Worm (Caenorhabditis elegans): Measurements from ENCODE around the gene M163.9.

The M163.9 gene

ce11 chrX:14465593-14465992 lies 3.8 kb upstream of the M163.9 start, which contains the start of gene M163.22:
Gene M163.22, plus strand, starts transcription at chrX:14465893.
- TF ChIP-seq skn-1 (tag; optimal IDR thresholded peaks at IDR 0.05): no peak
- TF ChIP-seq elt-3 (tag; optimal IDR thresholded peaks at IDR 0.05): no peak
- TF ChIP-seq ceh-16 (tag; optimal IDR thresholded peaks at IDR 0.05): no peak
- no peak for TF ChIP-seq aly-2 (tag; optimal IDR thresholded peaks at IDR 0.05)
- no peak for TF ChIP-seq ztf-11 (tag; optimal IDR thresholded peaks at IDR 0.05)
- no peak for TF ChIP-seq unc-55 (GFP tag; optimal IDR thresholded peaks at IDR 0.05)
- no peak for TF ChIP-seq nhr-77 (tag; optimal IDR thresholded peaks at IDR 0.05)
- no peak for TF ChIP-seq lin-11 (tag; optimal IDR thresholded peaks at IDR 0.05)

ce11 chrX:14466532-14466931 lies 2.9 kb upstream of the M163.9 start, which contains the start of gene M163.21:
Gene M163.21, plus strand, starts transcription at chrX:14466832.
- TF ChIP-seq nhr-21 (tag; optimal IDR thresholded peaks at IDR 0.05) (no peak), ceh-16 (tag; optimal IDR thresholded peaks at IDR 0.05) (no peak), gmeb-1 (tag; optimal IDR thresholded peaks at IDR 0.05) (no peak), nhr-12 (tag; optimal IDR thresholded peaks at IDR 0.05) (no peak), ztf-4 (tag; optimal IDR thresholded peaks at IDR 0.05) (no peak), ZK546.5 (tag; optimal IDR thresholded peaks at IDR 0.05) (no peak), peb-1 (tag; optimal IDR thresholded peaks at IDR 0.05) (no peak), nhr-10 (tag; optimal IDR thresholded peaks at IDR 0.05) (no peak), mbf-1 (tag; optimal IDR thresholded peaks at IDR 0.05) (no peak), F13H6.1 (tag; optimal IDR thresholded peaks at IDR 0.05) (no peak), Y55F3AM.14 (GFP tag; optimal IDR thresholded peaks at IDR 0.05) (no peak), sma-9 (GFP tag; optimal IDR thresholded peaks at IDR 0.05) (no peak), sma-9 (tag; optimal IDR thresholded peaks at IDR 0.05) (no peak), lin-13 (GFP tag; optimal IDR thresholded peaks at IDR 0.05) (no peak), alr-1 (tag; optimal IDR thresholded peaks at IDR 0.05) (no peak), nhr-6 (tag; optimal IDR thresholded peaks at IDR 0.05) (no peak), nhr-11 (tag; optimal IDR thresholded peaks at IDR 0.05) (no peak)

ce11 chrX:14470687-14471086 lies 1.3 kb downstream of the M163.9 start, which contains the start of gene M163.10:
Gene M163.10, plus strand, starts transcription at chrX:14470987.
- TF ChIP-seq elt-3 (tag; optimal IDR thresholded peaks at IDR 0.05) (no peak), egl-27 (tag; optimal IDR thresholded peaks at IDR 0.05) (no peak), nhr-6 (tag; optimal IDR thresholded peaks at IDR 0.05) (no peak), unc-39 (tag; optimal IDR thresholded peaks at IDR 0.05) (no peak), lin-13 (GFP tag; optimal IDR thresholded peaks at IDR 0.05) (no peak), nhr-237 (tag; optimal IDR thresholded peaks at IDR 0.05) (no peak), blmp-1 (tag; optimal IDR thresholded peaks at IDR 0.05; ENCODE audit: insufficient read depth) (no peak), crh-2 (tag; optimal IDR thresholded peaks at IDR 0.05) (no peak), mab-5 (tag; optimal IDR thresholded peaks at IDR 0.05) (no peak), mdl-1 (tag; optimal IDR thresholded peaks at IDR 0.05) (no peak), nhr-129 (tag; optimal IDR thresholded peaks at IDR 0.05) (no peak), lin-11 (tag; optimal IDR thresholded peaks at IDR 0.05) (no peak), ztf-11 (tag; optimal IDR thresholded peaks at IDR 0.05) (no peak), gmeb-1 (tag; optimal IDR thresholded peaks at IDR 0.05) (no peak), lin-39 (tag; optimal IDR thresholded peaks at IDR 0.05) (no peak), ZK546.5 (tag; optimal IDR thresholded peaks at IDR 0.05) (no peak), C34F6.9 (tag; optimal IDR thresholded peaks at IDR 0.05) (no peak), zag-1 (tag; optimal IDR thresholded peaks at IDR 0.05) (no peak), peb-1 (tag; optimal IDR thresholded peaks at IDR 0.05) (no peak), sma-3 (GFP tag; optimal IDR thresholded peaks at IDR 0.05) (no peak)

ce11 chrX:14473740-14474139 lies 4.4 kb downstream of the M163.9 start, which contains the start of gene M163.5:
Gene M163.5, plus strand, starts transcription at chrX:14474040.
- TF ChIP-seq nhr-129 (tag; optimal IDR thresholded peaks at IDR 0.05) (no peak), nhr-237 (tag; optimal IDR thresholded peaks at IDR 0.05) (no peak), unc-55 (GFP tag; optimal IDR thresholded peaks at IDR 0.05) (no peak), aly-2 (tag; optimal IDR thresholded peaks at IDR 0.05) (no peak), sem-4 (tag; optimal IDR thresholded peaks at IDR 0.05) (no peak), ZK546.5 (tag; optimal IDR thresholded peaks at IDR 0.05) (no peak), C34F6.9 (tag; optimal IDR thresholded peaks at IDR 0.05) (no peak), lin-39 (tag; optimal IDR thresholded peaks at IDR 0.05) (no peak), gmeb-1 (tag; optimal IDR thresholded peaks at IDR 0.05) (no peak), nhr-23 (tag; optimal IDR thresholded peaks at IDR 0.05) (no peak), ama-1 (optimal IDR thresholded peaks at IDR 0.05) (no peak), mab-5 (tag; optimal IDR thresholded peaks at IDR 0.05) (no peak), unc-62 (GFP tag; optimal IDR thresholded peaks at IDR 0.05) (no peak), ceh-82 (tag; optimal IDR thresholded peaks at IDR 0.05) (no peak), unc-39 (tag; optimal IDR thresholded peaks at IDR 0.05) (no peak), sma-9 (GFP tag; optimal IDR thresholded peaks at IDR 0.05) (no peak), sma-9 (tag; optimal IDR thresholded peaks at IDR 0.05) (no peak)
